Worm (Caenorhabditis elegans) whole organism, L2 larva: Measurements from ENCODE around the gene F53F4.7.

Source experiments
- C34F6.9 ChIP-seq: fragments of 150-350 bp; optimal IDR thresholded peaks from 2 replicates; lab custom pipeline; 2014; ENCODE audit warnings: missing biosample characterization, missing genetic modification characterization
- F13H6.1 ChIP-seq: sonication (generic microtip); optimal IDR thresholded peaks from 2 replicates; lab custom pipeline; 2016; ENCODE audit warnings: missing genetic modification characterization, missing compliant biosample characterization
- R02D3.7 ChIP-seq: fragments of 150-350 bp; optimal IDR thresholded peaks from 2 replicates; lab custom pipeline; 2014; ENCODE audit warnings: missing biosample characterization, missing genetic modification characterization
- ZK546.5 ChIP-seq: sonication (generic microtip); optimal IDR thresholded peaks from 2 replicates; lab custom pipeline; 2017; ENCODE audit warnings: missing biosample characterization, missing genetic modification characterization
- alr-1 ChIP-seq: fragments of 150-350 bp; optimal IDR thresholded peaks from 2 replicates; lab custom pipeline; 2014; ENCODE audit warnings: missing biosample characterization, missing genetic modification characterization
- ama-1 ChIP-seq: fragments of 150-350 bp; optimal IDR thresholded peaks from 2 replicates; lab custom pipeline; 2018; ENCODE audit warnings: inconsistent platforms
- blmp-1 ChIP-seq: sonication (generic microtip); optimal IDR thresholded peaks from 2 replicates; lab custom pipeline; 2017; ENCODE audit warnings: missing genetic modification characterization, mild to moderate bottlenecking, missing compliant biosample characterization, antibody characterized with exemption, moderate library complexity; ENCODE audit not compliant: insufficient read depth
- ceh-16 ChIP-seq: fragments of 150-350 bp; optimal IDR thresholded peaks from 2 replicates; lab custom pipeline; 2014; ENCODE audit warnings: missing biosample characterization, missing genetic modification characterization
- crh-2 ChIP-seq: sonication (generic microtip); optimal IDR thresholded peaks from 2 replicates; lab custom pipeline; 2017; ENCODE audit warnings: missing biosample characterization, missing genetic modification characterization
- dmd-4 ChIP-seq: sonication (generic microtip); optimal IDR thresholded peaks from 2 replicates; lab custom pipeline; 2017; ENCODE audit warnings: missing biosample characterization, missing genetic modification characterization
- egl-27 ChIP-seq: sonication (generic microtip); optimal IDR thresholded peaks from 3 replicates; lab custom pipeline; 2017; ENCODE audit warnings: missing biosample characterization, missing genetic modification reagents, missing genetic modification characterization
- elt-1 ChIP-seq: fragments of 150-350 bp; optimal IDR thresholded peaks from 2 replicates; lab custom pipeline; 2014; ENCODE audit warnings: missing biosample characterization, missing genetic modification characterization
- elt-3 ChIP-seq: sonication (generic microtip); optimal IDR thresholded peaks from 2 replicates; lab custom pipeline; 2017; ENCODE audit warnings: missing biosample characterization, missing genetic modification characterization
- fos-1 ChIP-seq: fragments of 150-350 bp; optimal IDR thresholded peaks from 2 replicates; lab custom pipeline; 2014; ENCODE audit warnings: missing biosample characterization, missing genetic modification characterization
- gmeb-1 ChIP-seq: fragments of 150-350 bp; optimal IDR thresholded peaks from 2 replicates; lab custom pipeline; 2014; ENCODE audit warnings: missing biosample characterization, missing genetic modification characterization
- lin-11 ChIP-seq: fragments of 150-350 bp; sonication (generic microtip); optimal IDR thresholded peaks from 2 replicates; lab custom pipeline; 2014; ENCODE audit warnings: missing biosample characterization, missing genetic modification characterization, inconsistent platforms, mixed read lengths
- lin-13 ChIP-seq: fragments of 150-350 bp; optimal IDR thresholded peaks from 2 replicates; lab custom pipeline; 2014; ENCODE audit warnings: missing biosample characterization, missing genetic modification reagents, missing genetic modification characterization
- lin-39 ChIP-seq: fragments of 150-350 bp; optimal IDR thresholded peaks from 2 replicates; lab custom pipeline; 2014; ENCODE audit warnings: missing biosample characterization, missing genetic modification reagents, missing genetic modification characterization
- lsy-2 ChIP-seq, 2 experiments: fragments of 150-350 bp in 1 of 2; sonication (generic microtip) in 1 of 2; optimal IDR thresholded peaks; 2 replicates each; lab custom pipeline; 2014 to 2017; ENCODE audit warnings: missing biosample characterization in 2 of 2, missing genetic modification characterization in 2 of 2
- mab-5 ChIP-seq: fragments of 150-350 bp; optimal IDR thresholded peaks from 2 replicates; lab custom pipeline; 2014; ENCODE audit warnings: missing biosample characterization, missing genetic modification characterization
- mbf-1 ChIP-seq: sonication (generic microtip); optimal IDR thresholded peaks from 2 replicates; lab custom pipeline; 2017; ENCODE audit warnings: missing biosample characterization, missing genetic modification characterization
- nhr-10 ChIP-seq: sonication (generic microtip); optimal IDR thresholded peaks from 2 replicates; lab custom pipeline; 2017; ENCODE audit warnings: missing biosample characterization, missing genetic modification characterization
- nhr-11 ChIP-seq: fragments of 150-350 bp; optimal IDR thresholded peaks from 2 replicates; lab custom pipeline; 2014; ENCODE audit warnings: missing biosample characterization, missing genetic modification characterization
- nhr-12 ChIP-seq: fragments of 150-350 bp; optimal IDR thresholded peaks from 2 replicates; lab custom pipeline; 2014; ENCODE audit warnings: missing biosample characterization, missing genetic modification characterization
- nhr-129 ChIP-seq: fragments of 150-350 bp; optimal IDR thresholded peaks from 2 replicates; lab custom pipeline; 2014; ENCODE audit warnings: missing biosample characterization, missing genetic modification characterization
- nhr-21 ChIP-seq: fragments of 150-350 bp; optimal IDR thresholded peaks from 2 replicates; lab custom pipeline; 2014; ENCODE audit warnings: missing biosample characterization, missing genetic modification characterization
- nhr-25 ChIP-seq: fragments of 150-350 bp; sonication (generic microtip); optimal IDR thresholded peaks from 3 replicates; lab custom pipeline; 2014; ENCODE audit warnings: missing biosample characterization, missing genetic modification characterization
- nhr-6 ChIP-seq: fragments of 150-350 bp; optimal IDR thresholded peaks from 2 replicates; lab custom pipeline; 2014; ENCODE audit warnings: missing biosample characterization, missing genetic modification characterization
- nhr-77 ChIP-seq: fragments of 150-350 bp; optimal IDR thresholded peaks from 2 replicates; lab custom pipeline; 2014; ENCODE audit warnings: missing biosample characterization, missing genetic modification characterization
- peb-1 ChIP-seq: fragments of 150-350 bp; optimal IDR thresholded peaks from 2 replicates; lab custom pipeline; 2014; ENCODE audit warnings: missing biosample characterization, missing genetic modification characterization
- sem-4 ChIP-seq: fragments of 150-350 bp; optimal IDR thresholded peaks from 2 replicates; lab custom pipeline; 2014; ENCODE audit warnings: missing biosample characterization, missing genetic modification reagents, missing genetic modification characterization
- skn-1 ChIP-seq: sonication (generic microtip); optimal IDR thresholded peaks from 2 replicates; lab custom pipeline; 2017; ENCODE audit warnings: missing biosample characterization, missing genetic modification characterization
- sma-3 ChIP-seq: sonication (generic microtip); optimal IDR thresholded peaks from 2 replicates; lab custom pipeline; 2016; ENCODE audit warnings: missing genetic modification reagents, missing genetic modification characterization, missing compliant biosample characterization
- sma-9 ChIP-seq, 2 experiments: fragments of 150-350 bp in 1 of 2; sonication (generic microtip) in 1 of 2; optimal IDR thresholded peaks; 2 replicates each; lab custom pipeline; 2014 to 2016; ENCODE audit warnings: missing genetic modification characterization in 2 of 2, mild to moderate bottlenecking in 1 of 2, missing biosample characterization in 1 of 2, missing compliant biosample characterization in 1 of 2, missing genetic modification reagents in 1 of 2, moderate library complexity in 1 of 2
- snpc-4 ChIP-seq: fragments of 150-350 bp; optimal IDR thresholded peaks from 2 replicates; lab custom pipeline; 2014; ENCODE audit warnings: missing biosample characterization, missing genetic modification characterization
- unc-39 ChIP-seq: fragments of 150-350 bp; optimal IDR thresholded peaks from 2 replicates; lab custom pipeline; 2014; ENCODE audit warnings: missing biosample characterization, missing genetic modification characterization
- unc-55 ChIP-seq: fragments of 150-350 bp; sonication (generic microtip); optimal IDR thresholded peaks from 3 replicates; lab custom pipeline; 2014; ENCODE audit warnings: missing biosample characterization, missing genetic modification reagents, missing genetic modification characterization
- unc-62 ChIP-seq: fragments of 150-350 bp; optimal IDR thresholded peaks from 2 replicates; lab custom pipeline; 2014; ENCODE audit warnings: missing biosample characterization, missing genetic modification reagents, missing genetic modification characterization
- zag-1 ChIP-seq: fragments of 150-350 bp; optimal IDR thresholded peaks from 2 replicates; lab custom pipeline; 2014; ENCODE audit warnings: missing biosample characterization, missing genetic modification characterization
- ztf-1 ChIP-seq: fragments of 200-800 bp; sonication (Bioruptor generic); conservative IDR thresholded peaks from 2 replicates; pipeline ENCODE4 v1.3.6; 2022; ENCODE audit warnings: missing genetic modification characterization, missing compliant biosample characterization
- ztf-11 ChIP-seq: sonication (generic microtip); optimal IDR thresholded peaks from 2 replicates; lab custom pipeline; 2017; ENCODE audit warnings: missing biosample characterization, missing genetic modification characterization
- ztf-4 ChIP-seq: fragments of 150-350 bp; optimal IDR thresholded peaks from 2 replicates; lab custom pipeline; 2014; ENCODE audit warnings: missing biosample characterization, missing genetic modification characterization

Gene F53F4.7

ce11 chrV:13613870-13614269, at the start of gene F53F4.7:
Gene F53F4.7, minus strand, starts transcription at chrV:13613970.
- TF ChIP-seq alr-1 (tag; lab: Kevin White, UChicago), result no peak
- TF ChIP-seq sma-9 (GFP tag; optimal IDR thresholded peaks at IDR 0.05; lab: Kevin White, UChicago), result no peak
- no peak for TF ChIP-seq sma-9 (tag; optimal IDR thresholded peaks at IDR 0.05; lab: Kevin White, UChicago)
- TF ChIP-seq elt-1 (tag; lab: Kevin White, UChicago), result no peak
- TF ChIP-seq F13H6.1 (tag; lab: Kevin White, UChicago), result no peak
- TF ChIP-seq zag-1, result no peak
- no peak for TF ChIP-seq nhr-129 (tag; lab: Kevin White, UChicago)
- no peak for TF ChIP-seq ztf-1
- no peak for TF ChIP-seq blmp-1 (tag; lab: Kevin White, UChicago)
- TF ChIP-seq nhr-11 (tag; lab: Kevin White, UChicago), result no peak
- TF ChIP-seq C34F6.9, result no peak
- TF ChIP-seq lin-39 (tag; lab: Kevin White, UChicago), result no peak
- TF ChIP-seq lin-13, result no peak
- TF ChIP-seq ama-1 (lab: Kevin White, UChicago), result no peak
- TF ChIP-seq mab-5, result no peak
- no peak for TF ChIP-seq ztf-11 (tag; lab: Kevin White, UChicago)

ce11 chrV:13660660-13661325, 47.0 kb upstream of the F53F4.7 start, which contains the start of gene letm-1:
Gene letm-1, plus strand, starts transcription at chrV:13661257.
- no peak for TF ChIP-seq lin-11 (tag; lab: Kevin White, UChicago)
- TF ChIP-seq peb-1 (tag; lab: Kevin White, UChicago), result no peak
- TF ChIP-seq fos-1, result peak; percentile 32
- TF ChIP-seq C34F6.9, result peak; percentile 24
- peak; percentile 9 for TF ChIP-seq nhr-129 (tag; lab: Kevin White, UChicago)
- TF ChIP-seq ama-1 (lab: Kevin White, UChicago), result no peak
- peak in 1 of 2 experiments; percentile 21 for TF ChIP-seq lsy-2 (tag; optimal IDR thresholded peaks at IDR 0.05; lab: Kevin White, UChicago)
- peak; percentile 58 for TF ChIP-seq crh-2 (tag; lab: Kevin White, UChicago)
- TF ChIP-seq nhr-11 (tag; lab: Kevin White, UChicago), result no peak
- TF ChIP-seq ztf-4 (tag; lab: Kevin White, UChicago), result no peak
- TF ChIP-seq blmp-1 (tag; lab: Kevin White, UChicago), result no peak
- no peak for TF ChIP-seq F13H6.1 (tag; lab: Kevin White, UChicago)
- TF ChIP-seq alr-1 (tag; lab: Kevin White, UChicago), result no peak
- TF ChIP-seq ztf-11 (tag; lab: Kevin White, UChicago), result no peak
- no peak for TF ChIP-seq R02D3.7 (tag; lab: Kevin White, UChicago)
- TF ChIP-seq, all 48 proteins: peak for 5

- no peak for TF ChIP-seq egl-27
- TF ChIP-seq unc-62 (GFP tag; lab: Kevin White, UChicago), result no peak
- no peak for TF ChIP-seq sma-9 (GFP tag; optimal IDR thresholded peaks at IDR 0.05; lab: Kevin White, UChicago)
- no peak for TF ChIP-seq sma-9 (tag; optimal IDR thresholded peaks at IDR 0.05; lab: Kevin White, UChicago)
- no peak for TF ChIP-seq fos-1
- TF ChIP-seq sma-3 (GFP tag; lab: Kevin White, UChicago), result no peak
- no peak for TF ChIP-seq dmd-4 (tag; lab: Kevin White, UChicago)
- no peak for TF ChIP-seq unc-39 (tag; lab: Kevin White, UChicago)
- no peak for TF ChIP-seq crh-2 (tag; lab: Kevin White, UChicago)
- no peak for TF ChIP-seq lsy-2 (tag; optimal IDR thresholded peaks at IDR 0.05; lab: Kevin White, UChicago)
- no peak for TF ChIP-seq R02D3.7 (tag; lab: Kevin White, UChicago)
- TF ChIP-seq snpc-4, result no peak
- TF ChIP-seq nhr-77 (tag; lab: Kevin White, UChicago), result no peak
- TF ChIP-seq nhr-21 (tag; lab: Kevin White, UChicago), result no peak
- TF ChIP-seq ceh-16 (tag; lab: Kevin White, UChicago), result no peak
Observed at ce11 chrV:13660115-13660514, 46.3 kb upstream of the F53F4.7 start.

ce11 chrV:13659219-13659618, 45.4 kb upstream of the F53F4.7 start:
- TF ChIP-seq crh-2 (tag; lab: Kevin White, UChicago), result peak; percentile 45
- no peak for TF ChIP-seq ztf-11 (tag; lab: Kevin White, UChicago)
- TF ChIP-seq lsy-2 (tag; optimal IDR thresholded peaks at IDR 0.05; lab: Kevin White, UChicago), result no peak
- no peak for TF ChIP-seq gmeb-1
- no peak for TF ChIP-seq nhr-10 (tag; lab: Kevin White, UChicago)
- TF ChIP-seq nhr-25, result no peak
- no peak for TF ChIP-seq dmd-4 (tag; lab: Kevin White, UChicago)
- no peak for TF ChIP-seq nhr-77 (tag; lab: Kevin White, UChicago)
- peak; percentile 82 for TF ChIP-seq sma-9 (GFP tag; optimal IDR thresholded peaks at IDR 0.05; lab: Kevin White, UChicago)
- no peak for TF ChIP-seq sma-9 (tag; optimal IDR thresholded peaks at IDR 0.05; lab: Kevin White, UChicago)
- no peak for TF ChIP-seq nhr-129 (tag; lab: Kevin White, UChicago)
- no peak for TF ChIP-seq sem-4
- no peak for TF ChIP-seq alr-1 (tag; lab: Kevin White, UChicago)
- no peak for TF ChIP-seq peb-1 (tag; lab: Kevin White, UChicago)
- peak; percentile 87 for TF ChIP-seq blmp-1 (tag; lab: Kevin White, UChicago)
- TF ChIP-seq elt-3 (tag; lab: Kevin White, UChicago), result no peak
- no peak for TF ChIP-seq nhr-6 (tag; lab: Kevin White, UChicago)
- TF ChIP-seq elt-1 (tag; lab: Kevin White, UChicago), result no peak
- TF ChIP-seq ZK546.5 (tag; lab: Kevin White, UChicago), result no peak
- no peak for TF ChIP-seq unc-39 (tag; lab: Kevin White, UChicago)
- TF ChIP-seq nhr-21 (tag; lab: Kevin White, UChicago), result no peak
- no peak for TF ChIP-seq mbf-1 (tag; lab: Kevin White, UChicago)
- TF ChIP-seq nhr-12 (tag; lab: Kevin White, UChicago), result no peak
- no peak for TF ChIP-seq snpc-4
- no peak for TF ChIP-seq lin-39 (tag; lab: Kevin White, UChicago)
- no peak for TF ChIP-seq R02D3.7 (tag; lab: Kevin White, UChicago)
- no peak for TF ChIP-seq lin-13
- TF ChIP-seq skn-1 (tag; lab: Kevin White, UChicago), result no peak
- TF ChIP-seq fos-1, result peak; percentile 48
- TF ChIP-seq unc-55 (GFP tag; lab: Kevin White, UChicago), result no peak
